Fruit fly (Drosophila melanogaster): ENCODE results near the gene Uqcc1.

Gene Uqcc1

dm6 chr3L:6990288-6990687 lies 32.4 kb upstream of the Uqcc1 start, which contains the start of gene bin:
bin (plus strand) TSS chr3L:6990622.
- TF ChIP-seq Hr39 (GFP tag; optimal IDR thresholded peaks at IDR 0.05) = no peak
- TF ChIP-seq Ets21C (GFP tag; optimal IDR thresholded peaks at IDR 0.05) = no peak
- no peak for TF ChIP-seq ss (GFP tag; optimal IDR thresholded peaks at IDR 0.05)
- TF ChIP-seq fkh (GFP tag; optimal IDR thresholded peaks at IDR 0.05) = no peak
- no peak for TF ChIP-seq Sox102F (GFP tag; optimal IDR thresholded peaks at IDR 0.05)
- TF ChIP-seq achi (GFP tag; optimal IDR thresholded peaks at IDR 0.05) = no peak
- TF ChIP-seq CG6163 (GFP tag; IDR thresholded peaks at IDR 0.05) = no peak

dm6 chr3L:6988942-6989569 lies 31.1 kb upstream of the Uqcc1 start:
- peak; percentile 82 for TF ChIP-seq Eip75B (GFP tag; optimal IDR thresholded peaks at IDR 0.05)
- peak; percentile 73 for TF ChIP-seq CG11902 (GFP tag; optimal IDR thresholded peaks at IDR 0.05)
- TF ChIP-seq Sox102F (GFP tag; optimal IDR thresholded peaks at IDR 0.05) = peak; percentile 44
- TF ChIP-seq CG9139 (GFP tag; optimal IDR thresholded peaks at IDR 0.05) = peak; percentile 75
- peak; percentile 74 for TF ChIP-seq topi (GFP tag; optimal IDR thresholded peaks at IDR 0.05)
- TF ChIP-seq CG32006 (GFP tag; optimal IDR thresholded peaks at IDR 0.05) = peak; percentile 89
- TF ChIP-seq CG6808 (GFP tag; optimal IDR thresholded peaks at IDR 0.05) = peak; percentile 82
- peak; percentile 81 for TF ChIP-seq Ets96B (tag; optimal IDR thresholded peaks at IDR 0.05)
- TF ChIP-seq eg (GFP tag; IDR thresholded peaks at IDR 0.05) = peak; percentile 68
- peak; percentile 87 for TF ChIP-seq CG3919 (GFP tag; optimal IDR thresholded peaks at IDR 0.05)
- peak; percentile 80 for TF ChIP-seq CG8632 (GFP tag; optimal IDR thresholded peaks at IDR 0.05)
- TF ChIP-seq dsx (GFP tag; optimal IDR thresholded peaks at IDR 0.05; ENCODE audit: poor library complexity, severe bottlenecking) = peak; percentile 61
- TF ChIP-seq CG7368 (GFP tag; optimal IDR thresholded peaks at IDR 0.05) = peak; percentile 61
- TF ChIP-seq Sox15 (GFP tag; optimal IDR thresholded peaks at IDR 0.05) = peak; percentile 69
- TF ChIP-seq CG6276 (GFP tag; optimal IDR thresholded peaks at IDR 0.05) = peak; percentile 89
- TF ChIP-seq fd85E (GFP tag; optimal IDR thresholded peaks at IDR 0.05) = no peak
- TF ChIP-seq Gug (GFP tag; IDR thresholded peaks at IDR 0.05) = peak; percentile 71; the same call in 1 of the 2 replicates
- TF ChIP-seq lz (GFP tag; optimal IDR thresholded peaks at IDR 0.05) = peak; percentile 69
- peak; percentile 42 for TF ChIP-seq fd59A (GFP tag; optimal IDR thresholded peaks at IDR 0.05)
- TF ChIP-seq ss (GFP tag; optimal IDR thresholded peaks at IDR 0.05) = peak; percentile 61 to 83
- TF ChIP-seq CG6792 (GFP tag; optimal IDR thresholded peaks at IDR 0.05) = peak; percentile 71
- TF ChIP-seq achi (GFP tag; optimal IDR thresholded peaks at IDR 0.05) = peak; percentile 72
- peak; percentile 56 for TF ChIP-seq pdm3 (GFP tag; optimal IDR thresholded peaks at IDR 0.05)
- TF ChIP-seq CG10631 (GFP tag; optimal IDR thresholded peaks at IDR 0.05) = peak; percentile 83
- TF ChIP-seq dac (GFP tag; optimal IDR thresholded peaks at IDR 0.05) = peak; percentile 61
- TF ChIP-seq CG16779 (tag; optimal IDR thresholded peaks at IDR 0.05) = peak; percentile 76
- no peak for TF ChIP-seq Eip93F (GFP tag; optimal IDR thresholded peaks at IDR 0.05)
- TF ChIP-seq CG3032 (tag; optimal IDR thresholded peaks at IDR 0.05) = peak; percentile 84
- peak; percentile 82 for TF ChIP-seq spab (GFP tag; optimal IDR thresholded peaks at IDR 0.05)
- TF ChIP-seq CG10669 (GFP tag; optimal IDR thresholded peaks at IDR 0.05) = peak; percentile 70
- TF ChIP-seq CG1621 (tag; optimal IDR thresholded peaks at IDR 0.05) = no peak
- peak; percentile 63 for TF ChIP-seq Blimp-1 (GFP tag; optimal IDR thresholded peaks at IDR 0.05)
- TF ChIP-seq CG31627 (GFP tag; optimal IDR thresholded peaks at IDR 0.05) = peak; percentile 46
- TF ChIP-seq CG34406 (GFP tag; optimal IDR thresholded peaks at IDR 0.05) = peak; percentile 78
- TF ChIP-seq esn (GFP tag; optimal IDR thresholded peaks at IDR 0.05) = peak; percentile 74
- peak; percentile 70 for TF ChIP-seq acj6 (GFP tag; optimal IDR thresholded peaks at IDR 0.05)
- TF ChIP-seq Hr4 (GFP tag; optimal IDR thresholded peaks at IDR 0.05) = peak; percentile 67
- TF ChIP-seq net (GFP tag; optimal IDR thresholded peaks at IDR 0.05) = peak; percentile 68
- peak; percentile 48 for TF ChIP-seq Smox (GFP tag; optimal IDR thresholded peaks at IDR 0.05)
- TF ChIP-seq Eip78C (GFP tag) = peak; percentile 95
- TF ChIP-seq CG11762 (GFP tag; optimal IDR thresholded peaks at IDR 0.05; ENCODE audit: insufficient read depth) = peak; percentile 78
- TF ChIP-seq salr (GFP tag; optimal IDR thresholded peaks at IDR 0.05) = peak in 1 of 2 experiments; percentile 86
- TF ChIP-seq CG11294 (GFP tag; IDR thresholded peaks at IDR 0.05) = peak; percentile 38; the same call in 1 of the 2 replicates
- peak; percentile 89 for TF ChIP-seq svp (GFP tag)
- TF ChIP-seq CG6163 (GFP tag; IDR thresholded peaks at IDR 0.05) = peak; percentile 72; the same call in 2 of the 3 replicates
